Fruit fly (Drosophila melanogaster): ENCODE results near the gene mRpL36.
A peak's percentile ranks its signal among the peaks of the same experiment; 100 is the strongest.

The mRpL36 gene

DNA sequence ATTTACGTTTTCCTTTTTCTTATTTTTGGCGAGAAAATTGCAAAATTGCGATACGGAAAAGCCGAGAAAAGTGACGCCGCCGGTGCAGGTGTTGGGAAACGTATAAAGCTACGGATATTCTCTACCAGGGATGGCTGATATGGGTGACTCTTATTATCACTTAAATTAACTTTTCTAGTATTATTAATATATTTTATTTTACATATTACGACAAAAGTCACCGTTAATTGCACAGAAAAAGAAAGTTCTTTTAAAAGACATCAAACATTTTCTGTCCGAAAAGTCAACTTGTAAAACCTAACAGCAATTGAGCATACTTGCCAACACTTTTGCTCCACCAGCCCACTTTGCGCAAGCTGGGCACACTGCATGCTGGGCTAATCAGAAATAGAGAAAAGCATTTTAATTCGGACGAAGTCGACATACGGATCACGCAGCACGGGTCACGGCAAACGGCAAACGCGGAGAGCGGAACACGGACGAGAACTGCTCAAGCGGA is 2.8 kb upstream of the mRpL36 start, which contains the start of the genes Cds and Uba2 (continued):
- TF ChIP-seq ATbp (GFP tag; optimal IDR thresholded peaks at IDR 0.05) (peak; percentile 85), CG9215 (GFP tag; IDR thresholded peaks at IDR 0.05) (peak; percentile 93), Mad (GFP tag; optimal IDR thresholded peaks at IDR 0.05) (peak; percentile 83), exex (tag; optimal IDR thresholded peaks at IDR 0.05) (peak; percentile 81), CG13894 (tag; optimal IDR thresholded peaks at IDR 0.05) (peak; percentile 95), CG12071 (GFP tag; optimal IDR thresholded peaks at IDR 0.05) (no peak), ase (GFP tag; IDR thresholded peaks at IDR 0.05) (peak; percentile 85), cad (GFP tag; optimal IDR thresholded peaks at IDR 0.05) (no peak)

DNA sequence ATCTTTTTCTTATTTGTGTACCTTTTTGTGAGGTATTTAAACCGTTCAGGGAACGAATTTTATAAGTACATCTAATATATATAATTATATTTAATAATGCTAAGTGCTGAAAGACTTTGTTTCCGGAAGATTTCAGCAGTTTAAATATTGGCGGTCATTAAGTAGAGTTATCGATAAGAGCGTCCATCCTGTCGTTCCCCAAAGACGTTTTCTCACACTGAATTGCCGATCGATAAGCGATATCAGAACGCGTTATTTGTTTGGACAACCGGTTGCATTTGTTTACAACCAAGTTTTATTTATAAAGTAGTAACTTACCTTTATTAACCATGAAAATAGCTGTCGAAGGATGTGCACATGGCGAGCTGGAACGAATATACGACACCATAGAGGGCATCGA is 3.3 kb downstream of the mRpL36 start, which contains the start of gene ldbr:
ldbr (plus strand) TSS at position 238 of the 400 bp plus-strand sequence.
- no peak for TF ChIP-seq Fer3 (tag; optimal IDR thresholded peaks at IDR 0.05)
- no peak for TF ChIP-seq gsb-n (tag; optimal IDR thresholded peaks at IDR 0.05)
- TF ChIP-seq CG6689 (GFP tag; IDR thresholded peaks at IDR 0.05) = no peak
- TF ChIP-seq NfI (GFP tag; optimal IDR thresholded peaks at IDR 0.05) = peak; percentile 31
- no peak for TF ChIP-seq Ptx1 (GFP tag; IDR thresholded peaks at IDR 0.05)
- peak; percentile 17 for TF ChIP-seq lilli (GFP tag; optimal IDR thresholded peaks at IDR 0.05)
- no peak for TF ChIP-seq crc (GFP tag; optimal IDR thresholded peaks at IDR 0.05)
- no peak for TF ChIP-seq dmrt99B (tag; optimal IDR thresholded peaks at IDR 0.05)
- no peak for TF ChIP-seq CG3407 (GFP tag; optimal IDR thresholded peaks at IDR 0.05)
- TF ChIP-seq HmgZ (tag; optimal IDR thresholded peaks at IDR 0.05) = peak; percentile 41
- TF ChIP-seq amos (GFP tag; IDR thresholded peaks at IDR 0.05; ENCODE audit: partially characterized antibody) = peak; percentile 50; the same call in 1 of the 2 replicates
- TF ChIP-seq ato (GFP tag; IDR thresholded peaks at IDR 0.05; ENCODE audit: partially characterized antibody) = peak; percentile 56
- TF ChIP-seq CG7928 (GFP tag; optimal IDR thresholded peaks at IDR 0.05) = no peak
- no peak for TF ChIP-seq CG12769 (tag; optimal IDR thresholded peaks at IDR 0.05)
- no peak for TF ChIP-seq gcm (GFP tag; optimal IDR thresholded peaks at IDR 0.05)
- TF ChIP-seq CrebB (tag; optimal IDR thresholded peaks at IDR 0.05) = peak; percentile 39
- TF ChIP-seq Atf6 (GFP tag; IDR thresholded peaks at IDR 0.05) = no peak
- no peak for TF ChIP-seq CG4730 (GFP tag; IDR thresholded peaks at IDR 0.05)
- no peak for TF ChIP-seq dan (GFP tag; IDR thresholded peaks at IDR 0.05)
- no peak for TF ChIP-seq Hmr (GFP tag; optimal IDR thresholded peaks at IDR 0.05)
- no peak for TF ChIP-seq Jarid2 (GFP tag; optimal IDR thresholded peaks at IDR 0.05)
- peak; percentile 57; the same call in 2 of the 3 replicates for TF ChIP-seq CG6791 (GFP tag; IDR thresholded peaks at IDR 0.05; ENCODE audit: partially characterized antibody)
- peak; percentile 10 for TF ChIP-seq CG2120 (GFP tag; optimal IDR thresholded peaks at IDR 0.05)
- TF ChIP-seq Doc3 (GFP tag; IDR thresholded peaks at IDR 0.05; ENCODE audit: partially characterized antibody) = no peak
- no peak for TF ChIP-seq abd-A (tag; optimal IDR thresholded peaks at IDR 0.05)
- no peak for TF ChIP-seq tll (GFP tag; optimal IDR thresholded peaks at IDR 0.05)
- TF ChIP-seq Sin3A (optimal IDR thresholded peaks at IDR 0.05) = no peak
- TF ChIP-seq CG10366 (GFP tag; IDR thresholded peaks at IDR 0.05) = no peak
- TF ChIP-seq ab (GFP tag; optimal IDR thresholded peaks at IDR 0.05) = no peak
- TF ChIP-seq HLH4C (GFP tag; IDR thresholded peaks at IDR 0.05; ENCODE audit: partially characterized antibody) = peak; percentile 76
- TF ChIP-seq CG8388 (GFP tag; optimal IDR thresholded peaks at IDR 0.05) = no peak
- no peak for TF ChIP-seq dmrt11E (tag; optimal IDR thresholded peaks at IDR 0.05)
- no peak for TF ChIP-seq Oaz (GFP tag; IDR thresholded peaks at IDR 0.05)
- no peak for TF ChIP-seq CG9876 (GFP tag; optimal IDR thresholded peaks at IDR 0.05)
- no peak for TF ChIP-seq row (GFP tag; IDR thresholded peaks at IDR 0.05)
- TF ChIP-seq CG4404 (GFP tag; IDR thresholded peaks at IDR 0.05) = no peak
- no peak for TF ChIP-seq hkb (optimal IDR thresholded peaks at IDR 0.05)
- TF ChIP-seq hkb (GFP tag; IDR thresholded peaks at IDR 0.05) = peak; percentile 26; the same call in 1 of the 2 replicates
- TF ChIP-seq CG9609 (GFP tag; optimal IDR thresholded peaks at IDR 0.05) = no peak
- no peak for TF ChIP-seq ftz-f1 (GFP tag; optimal IDR thresholded peaks at IDR 0.05)
- peak; percentile 56 for TF ChIP-seq CG7963 (GFP tag; IDR thresholded peaks at IDR 0.05; ENCODE audit: partially characterized antibody)
- TF ChIP-seq YL-1 (GFP tag; optimal IDR thresholded peaks at IDR 0.05) = no peak

Measured in whole organism, embryonic.